Worm (Caenorhabditis elegans) whole organism, L1 larva: ENCODE data around the gene F26G1.10.

Experiments used
- C16A3.4 ChIP-seq: fragments of 150-350 bp; optimal IDR thresholded peaks from 2 replicates; lab custom pipeline; 2014; ENCODE audit warnings: missing biosample characterization, missing genetic modification characterization
- C34B4.2 ChIP-seq: sonication (generic microtip); optimal IDR thresholded peaks from 2 replicates; lab custom pipeline; 2017; ENCODE audit warnings: mild to moderate bottlenecking, missing genetic modification characterization, missing compliant biosample characterization
- F16B12.6 ChIP-seq: fragments of 150-350 bp; optimal IDR thresholded peaks from 2 replicates; lab custom pipeline; 2014; ENCODE audit warnings: missing biosample characterization, missing genetic modification characterization
- aha-1 ChIP-seq: fragments of 150-350 bp; optimal IDR thresholded peaks from 2 replicates; lab custom pipeline; 2014; ENCODE audit warnings: missing biosample characterization, missing genetic modification characterization
- alr-1 ChIP-seq: fragments of 200-800 bp; sonication (Bioruptor generic); optimal IDR thresholded peaks from 2 replicates; lab custom pipeline; 2018; ENCODE audit warnings: borderline replicate concordance, mild to moderate bottlenecking, missing genetic modification characterization, missing compliant biosample characterization
- ceh-63 ChIP-seq: fragments of 200-800 bp; sonication (Bioruptor generic); optimal IDR thresholded peaks from 2 replicates; lab custom pipeline; 2018; ENCODE audit warnings: mild to moderate bottlenecking, missing genetic modification characterization, missing compliant biosample characterization
- ceh-88 ChIP-seq: fragments of 200-800 bp; sonication (Bioruptor generic); IDR thresholded peaks from 2 replicates; pipeline ENCODE4 v1.3.6; 2022; ENCODE audit warnings: missing genetic modification characterization, missing compliant biosample characterization
- ceh-90 ChIP-seq: sonication (generic microtip); optimal IDR thresholded peaks from 2 replicates; lab custom pipeline; 2016; ENCODE audit warnings: missing genetic modification characterization, missing compliant biosample characterization
- dpl-1 ChIP-seq, 3 experiments: fragments of 150-350 bp in 2 of 3; sonication (generic microtip) in 1 of 3; optimal IDR thresholded peaks; 2 replicates each; lab custom pipeline; 2014 to 2017; ENCODE audit warnings: missing biosample characterization in 3 of 3, missing genetic modification characterization in 3 of 3, missing genetic modification reagents in 3 of 3
- efl-1 ChIP-seq, 4 experiments: fragments of 150-350 bp; optimal IDR thresholded peaks in 3 of 4; peaks in 1 of 4; 1 replicate in 1 of 4; 2 replicates in 3 of 4; lab custom pipeline; 2014; ENCODE audit warnings: missing biosample characterization in 2 of 4, missing genetic modification characterization in 2 of 4, missing genetic modification reagents in 2 of 4
- efl-3 ChIP-seq: fragments of 200-800 bp; sonication (Bioruptor generic); optimal IDR thresholded peaks from 2 replicates; lab custom pipeline; 2018; ENCODE audit warnings: mild to moderate bottlenecking, missing genetic modification characterization, missing compliant biosample characterization
- egl-13 ChIP-seq: sonication (generic microtip); optimal IDR thresholded peaks from 2 replicates; lab custom pipeline; 2016; ENCODE audit warnings: missing genotype, missing genetic modification reagents, missing genetic modification characterization, missing compliant biosample characterization
- elt-2 ChIP-seq: sonication (generic microtip); optimal IDR thresholded peaks from 2 replicates; lab custom pipeline; 2016; ENCODE audit warnings: missing genetic modification characterization, mild to moderate bottlenecking, inconsistent platforms, missing compliant biosample characterization, missing genetic modification reagents
- elt-3 ChIP-seq, 6 experiments: fragments of 150-350 bp in 1 of 6; sonication (generic microtip); optimal IDR thresholded peaks; 2 replicates each; lab custom pipeline; 2017 to 2018; ENCODE audit warnings: missing biosample characterization in 6 of 6, missing genetic modification characterization in 6 of 6, inconsistent platforms in 1 of 6
- fkh-10 ChIP-seq: sonication (generic microtip); optimal IDR thresholded peaks from 2 replicates; lab custom pipeline; 2017; ENCODE audit warnings: missing biosample characterization, missing genetic modification reagents, missing genetic modification characterization
- fkh-8 ChIP-seq: sonication (generic microtip); optimal IDR thresholded peaks from 2 replicates; lab custom pipeline; 2016; ENCODE audit warnings: mild to moderate bottlenecking, missing genetic modification characterization, missing compliant biosample characterization
- fos-1 ChIP-seq: fragments of 150-350 bp; optimal IDR thresholded peaks from 2 replicates; lab custom pipeline; 2014; ENCODE audit warnings: missing biosample characterization, missing genetic modification characterization
- grh-1 ChIP-seq: fragments of 200-800 bp; sonication (Bioruptor generic); IDR thresholded peaks from 2 replicates; pipeline ENCODE4 v1.3.6; 2022; ENCODE audit warnings: missing genetic modification reagents, missing genetic modification characterization, missing compliant biosample characterization
- hlh-17 ChIP-seq: fragments of 200-800 bp; sonication (Bioruptor generic); optimal IDR thresholded peaks from 2 replicates; lab custom pipeline; 2018; ENCODE audit warnings: missing genetic modification characterization, mild to moderate bottlenecking, missing compliant biosample characterization, moderate library complexity, borderline replicate concordance
- hlh-4 ChIP-seq: sonication (generic microtip); optimal IDR thresholded peaks from 2 replicates; lab custom pipeline; 2016; ENCODE audit warnings: mild to moderate bottlenecking, missing genetic modification characterization, missing compliant biosample characterization
- isw-1 ChIP-seq: fragments of 200-800 bp; sonication (Bioruptor generic); IDR thresholded peaks from 2 replicates; pipeline ENCODE4 v1.3.6; 2022; ENCODE audit warnings: missing genetic modification characterization, missing compliant biosample characterization
- jun-1 ChIP-seq: fragments of 150-350 bp; optimal IDR thresholded peaks from 2 replicates; lab custom pipeline; 2014; ENCODE audit warnings: missing biosample characterization, missing genetic modification reagents, missing genetic modification characterization
- lin-14 ChIP-seq: fragments of 200-800 bp; sonication (Bioruptor generic); optimal IDR thresholded peaks from 2 replicates; lab custom pipeline; 2018; ENCODE audit warnings: mild to moderate bottlenecking, missing genetic modification characterization, moderate library complexity, missing compliant biosample characterization
- lin-15B ChIP-seq: fragments of 150-350 bp; sonication (generic microtip); optimal IDR thresholded peaks from 3 replicates; lab custom pipeline; 2014; ENCODE audit warnings: missing biosample characterization, missing genetic modification characterization
- lin-35 ChIP-seq, 2 experiments: fragments of 150-350 bp; optimal IDR thresholded peaks; 2 replicates each; lab custom pipeline; 2014; ENCODE audit warnings: missing biosample characterization in 2 of 2, missing genetic modification characterization in 2 of 2, missing genetic modification reagents in 2 of 2
- lir-3 ChIP-seq: sonication (generic microtip); optimal IDR thresholded peaks from 2 replicates; lab custom pipeline; 2016; ENCODE audit warnings: mild to moderate bottlenecking, missing genetic modification characterization, moderate library complexity, missing compliant biosample characterization; ENCODE audit not compliant: poor library complexity
- lsy-2 ChIP-seq, 2 experiments: fragments of 150-350 bp; optimal IDR thresholded peaks; 2 replicates each; lab custom pipeline; 2014; ENCODE audit warnings: missing biosample characterization in 2 of 2, missing genetic modification characterization in 2 of 2
- mep-1 ChIP-seq: fragments of 150-350 bp; optimal IDR thresholded peaks from 2 replicates; lab custom pipeline; 2014; ENCODE audit warnings: missing biosample characterization, missing genetic modification characterization
- nhr-19 ChIP-seq: fragments of 200-800 bp; sonication (Bioruptor generic); conservative IDR thresholded peaks from 2 replicates; pipeline ENCODE4 v1.3.6; 2022; ENCODE audit warnings: missing genetic modification characterization, missing compliant biosample characterization
- nhr-28 ChIP-seq: fragments of 150-350 bp; optimal IDR thresholded peaks from 2 replicates; lab custom pipeline; 2014; ENCODE audit warnings: missing biosample characterization, missing genetic modification characterization
- nhr-71 ChIP-seq: sonication (generic microtip); optimal IDR thresholded peaks from 2 replicates; lab custom pipeline; 2016; ENCODE audit warnings: mild to moderate bottlenecking, missing genetic modification characterization, moderate library complexity, missing compliant biosample characterization
- nhr-84 ChIP-seq: sonication (generic microtip); optimal IDR thresholded peaks from 2 replicates; lab custom pipeline; 2017; ENCODE audit warnings: missing biosample characterization, missing genetic modification characterization
- pag-3 ChIP-seq: sonication (generic microtip); optimal IDR thresholded peaks from 2 replicates; lab custom pipeline; 2017; ENCODE audit warnings: missing genetic modification characterization, mild to moderate bottlenecking, missing compliant biosample characterization, antibody characterized with exemption, borderline replicate concordance; ENCODE audit not compliant: insufficient read depth
- pqm-1 ChIP-seq: sonication (generic microtip); optimal IDR thresholded peaks from 3 replicates; lab custom pipeline; 2017; ENCODE audit warnings: missing biosample characterization, missing genetic modification characterization
- snu-23 ChIP-seq: sonication (generic microtip); optimal IDR thresholded peaks from 2 replicates; lab custom pipeline; 2016; ENCODE audit warnings: missing genetic modification characterization, missing compliant biosample characterization
- sox-4 ChIP-seq: sonication (generic microtip); optimal IDR thresholded peaks from 2 replicates; lab custom pipeline; 2016; ENCODE audit warnings: missing genetic modification characterization, missing compliant biosample characterization
- sup-37 ChIP-seq: fragments of 200-800 bp; sonication (Bioruptor generic); optimal IDR thresholded peaks from 2 replicates; lab custom pipeline; 2018; ENCODE audit warnings: mild to moderate bottlenecking, missing genetic modification characterization, missing compliant biosample characterization
- swsn-7 ChIP-seq: sonication (generic microtip); optimal IDR thresholded peaks from 2 replicates; lab custom pipeline; 2016; ENCODE audit warnings: missing genetic modification characterization, missing compliant biosample characterization
- tbx-2 ChIP-seq: sonication (generic microtip); optimal IDR thresholded peaks from 2 replicates; lab custom pipeline; 2016; ENCODE audit warnings: missing genetic modification characterization, missing compliant biosample characterization
- unc-130 ChIP-seq: fragments of 150-350 bp; optimal IDR thresholded peaks from 2 replicates; lab custom pipeline; 2017; ENCODE audit warnings: missing biosample characterization, missing genetic modification characterization, inconsistent platforms
- unc-30 ChIP-seq: sonication (generic microtip); optimal IDR thresholded peaks from 2 replicates; lab custom pipeline; 2017; ENCODE audit warnings: missing biosample characterization, missing genetic modification characterization
- unc-62 ChIP-seq: fragments of 150-350 bp; optimal IDR thresholded peaks from 2 replicates; lab custom pipeline; 2014; ENCODE audit warnings: missing biosample characterization, missing genetic modification reagents, missing genetic modification characterization
- unc-86 ChIP-seq: sonication (generic microtip); optimal IDR thresholded peaks from 2 replicates; lab custom pipeline; 2016; ENCODE audit warnings: missing genetic modification characterization, missing compliant biosample characterization
- unc-98 ChIP-seq: fragments of 200-800 bp; sonication (Bioruptor generic); IDR thresholded peaks from 2 replicates; pipeline ENCODE4 v1.3.6; 2022; ENCODE audit warnings: missing genetic modification characterization, missing compliant biosample characterization
- vab-15 ChIP-seq: sonication (generic microtip); optimal IDR thresholded peaks from 2 replicates; lab custom pipeline; 2017; ENCODE audit warnings: missing genotype, mild to moderate bottlenecking, missing genetic modification characterization, missing compliant biosample characterization
- zag-1 ChIP-seq: fragments of 150-350 bp; optimal IDR thresholded peaks from 2 replicates; lab custom pipeline; 2014; ENCODE audit warnings: missing biosample characterization, missing genetic modification characterization
- zip-4 ChIP-seq: fragments of 200-800 bp; sonication (Bioruptor generic); optimal IDR thresholded peaks from 2 replicates; lab custom pipeline; 2018; ENCODE audit warnings: mild to moderate bottlenecking, missing genetic modification characterization, moderate library complexity, missing compliant biosample characterization
- ztf-4 ChIP-seq: fragments of 150-350 bp; optimal IDR thresholded peaks from 2 replicates; lab custom pipeline; 2014; ENCODE audit warnings: missing biosample characterization, missing genetic modification characterization

The F26G1.10 gene

DNA sequence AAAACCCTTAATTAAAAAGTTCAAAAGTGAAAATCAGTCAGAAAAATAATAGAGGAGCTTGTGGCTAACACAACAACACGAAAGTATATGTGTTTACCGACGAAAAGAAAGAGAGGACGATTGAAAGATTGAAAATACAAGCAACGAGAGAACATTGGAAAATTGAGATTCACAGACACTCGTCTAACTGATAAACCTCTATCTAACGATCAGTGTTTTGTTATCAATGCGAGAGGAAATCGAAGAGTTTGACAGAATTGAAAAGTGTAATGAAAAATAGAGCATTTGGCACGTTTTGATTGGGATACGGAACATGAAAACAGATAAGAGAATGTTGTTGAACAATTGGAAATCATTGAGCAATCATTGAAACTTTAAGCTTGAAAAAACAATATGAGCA lies 45.5 kb upstream of the F26G1.10 start (continued):
- TF ChIP-seq sup-37 (GFP tag; lab: Kevin White, UChicago) (no peak), fos-1 (tag; lab: Kevin White, UChicago) (no peak), nhr-19 (GFP tag; lab: Robert Waterston, UW) (no peak), fkh-8 (tag; lab: Kevin White, UChicago) (no peak), unc-30 (tag; lab: Kevin White, UChicago) (no peak), alr-1 (no peak), ztf-4 (no peak), hlh-17 (GFP tag; lab: Kevin White, UChicago) (no peak), efl-1 (optimal IDR thresholded peaks at IDR 0.05; lab: Kevin White, UChicago) (peak in 1 of 2 experiments; percentile 7), efl-1 (GFP tag; optimal IDR thresholded peaks at IDR 0.05 in 1 of 2; lab: Kevin White, UChicago) (peak in 1 of 2 experiments; percentile 85), lin-15B (no peak), snu-23 (GFP tag; lab: Kevin White, UChicago) (peak; percentile 33), C16A3.4 (tag; lab: Kevin White, UChicago) (no peak), F16B12.6 (tag; lab: Kevin White, UChicago) (no peak), jun-1 (tag; lab: Kevin White, UChicago) (no peak), nhr-84 (tag; lab: Kevin White, UChicago) (no peak), aha-1 (tag; lab: Kevin White, UChicago) (no peak), efl-3 (GFP tag; lab: Kevin White, UChicago) (no peak), lsy-2 (tag; optimal IDR thresholded peaks at IDR 0.05; lab: Kevin White, UChicago) (peak in 1 of 2 experiments; percentile 38), elt-3 (tag; optimal IDR thresholded peaks at IDR 0.05; lab: Kevin White, UChicago) (peak in 4 of 6 experiments; percentile 4 to 71 (median 39)), zag-1 (tag; lab: Kevin White, UChicago) (no peak), egl-13 (tag; lab: Kevin White, UChicago) (no peak), dpl-1 (GFP tag; optimal IDR thresholded peaks at IDR 0.05; lab: Kevin White, UChicago) (no peak), grh-1 (GFP tag; lab: Robert Waterston, UW) (no peak), ceh-63 (GFP tag; lab: Kevin White, UChicago) (no peak), tbx-2 (tag; lab: Kevin White, UChicago) (no peak), mep-1 (tag; lab: Kevin White, UChicago) (peak; percentile 3), fkh-10 (GFP tag; lab: Kevin White, UChicago) (no peak), swsn-7 (no peak), unc-130 (no peak), elt-2 (tag; lab: Kevin White, UChicago) (peak; percentile 97), ceh-88 (GFP tag; lab: Robert Waterston, UW) (no peak), ceh-90 (tag; lab: Kevin White, UChicago) (no peak), lir-3 (tag; lab: Kevin White, UChicago) (no peak), pqm-1 (tag; lab: Kevin White, UChicago) (peak; percentile 35), pag-3 (tag; lab: Kevin White, UChicago) (no peak), nhr-28 (tag; lab: Kevin White, UChicago) (no peak), isw-1 (GFP tag; lab: Robert Waterston, UW) (no peak), unc-86 (tag; lab: Kevin White, UChicago) (no peak), zip-4 (GFP tag; lab: Kevin White, UChicago) (no peak), hlh-4 (no peak), unc-98 (GFP tag; lab: Robert Waterston, UW) (no peak), vab-15 (tag; lab: Kevin White, UChicago) (no peak), lin-14 (GFP tag; lab: Kevin White, UChicago) (peak; percentile 82), lin-35 (GFP tag; optimal IDR thresholded peaks at IDR 0.05; lab: Kevin White, UChicago) (peak in 1 of 2 experiments; percentile 51), C34B4.2 (tag; lab: Kevin White, UChicago) (no peak), unc-62 (GFP tag; lab: Kevin White, UChicago) (no peak), nhr-71 (tag; lab: Kevin White, UChicago) (peak; percentile 55), sox-4 (tag; lab: Kevin White, UChicago) (no peak)
